Worm (Caenorhabditis elegans) whole organism, early embryonic: ENCODE results near the gene C06A1.3.

Experiments
- aly-1 ChIP-seq: sonication (generic microtip); optimal IDR thresholded peaks from 2 replicates; lab custom pipeline; 2016; ENCODE audit warnings: missing genetic modification characterization, missing compliant biosample characterization
- ama-1 ChIP-seq: fragments of 150-350 bp; optimal IDR thresholded peaks from 2 replicates; lab custom pipeline; 2014
- ceh-36 ChIP-seq: sonication (generic microtip); optimal IDR thresholded peaks from 2 replicates; lab custom pipeline; 2016; ENCODE audit warnings: missing genetic modification characterization, inconsistent platforms, missing compliant biosample characterization
- ets-7 ChIP-seq: sonication (generic microtip); optimal IDR thresholded peaks from 2 replicates; lab custom pipeline; 2016; ENCODE audit warnings: missing genotype, missing genetic modification characterization, missing compliant biosample characterization
- flt-1 ChIP-seq: fragments of 200-800 bp; sonication (Bioruptor generic); IDR thresholded peaks from 2 replicates; pipeline ENCODE4 v1.3.6; 2022; ENCODE audit warnings: missing genetic modification characterization, missing compliant biosample characterization
- hmbx-1 ChIP-seq: sonication (generic microtip); optimal IDR thresholded peaks from 2 replicates; lab custom pipeline; 2016; ENCODE audit warnings: mild to moderate bottlenecking, missing genetic modification characterization, missing compliant biosample characterization
- hmg-4 ChIP-seq: fragments of 200-800 bp; sonication (Bioruptor generic); optimal IDR thresholded peaks from 2 replicates; lab custom pipeline; 2018; ENCODE audit warnings: mild to moderate bottlenecking, missing genetic modification characterization, missing compliant biosample characterization
- hnd-1 ChIP-seq: sonication (generic microtip); optimal IDR thresholded peaks from 2 replicates; lab custom pipeline; 2016; ENCODE audit warnings: missing genetic modification characterization, missing compliant biosample characterization
- scrt-1 ChIP-seq: fragments of 200-800 bp; sonication (Bioruptor generic); IDR thresholded peaks from 2 replicates; pipeline ENCODE4 v1.3.6; 2022; ENCODE audit warnings: missing genetic modification characterization, missing compliant biosample characterization
- sea-1 ChIP-seq: fragments of 200-800 bp; sonication (Bioruptor generic); conservative IDR thresholded peaks from 2 replicates; pipeline ENCODE4 v1.3.6; 2022; ENCODE audit warnings: missing genetic modification characterization, missing compliant biosample characterization
- tbx-11 ChIP-seq: fragments of 200-800 bp; sonication (Bioruptor generic); IDR thresholded peaks from 2 replicates; pipeline ENCODE4 v1.3.6; 2022; ENCODE audit warnings: missing genetic modification characterization, missing compliant biosample characterization
- tra-4 ChIP-seq: sonication (generic microtip); optimal IDR thresholded peaks from 2 replicates; lab custom pipeline; 2017; ENCODE audit warnings: missing genetic modification characterization, missing compliant biosample characterization

- TF ChIP-seq tbx-11 (GFP tag; lab: Robert Waterston, UW) = no peak
- TF ChIP-seq flt-1 (GFP tag; lab: Robert Waterston, UW) = no peak
- no peak for TF ChIP-seq tra-4 (tag; lab: Kevin White, UChicago)
- TF ChIP-seq ama-1 (lab: Kevin White, UChicago) = no peak
- TF ChIP-seq ets-7 (tag; lab: Kevin White, UChicago) = no peak
- no peak for TF ChIP-seq hnd-1 (tag; lab: Kevin White, UChicago)
- no peak for TF ChIP-seq hmg-4 (GFP tag; lab: Kevin White, UChicago)
- TF ChIP-seq aly-1 = no peak
- no peak for TF ChIP-seq scrt-1 (GFP tag; lab: Robert Waterston, UW)
- TF ChIP-seq ceh-36 (tag; lab: Kevin White, UChicago) = no peak
- no peak for TF ChIP-seq hmbx-1 (tag; lab: Kevin White, UChicago)
- TF ChIP-seq sea-1 (GFP tag; lab: Robert Waterston, UW) = no peak
Observed at ce11 chrII:10564578-10564977, 7.5 kb upstream of the C06A1.3 start, which contains the start of the genes C06A1.6 and C06A1.7.
